Fruit fly (Drosophila melanogaster) whole organism, embryonic: Measurements from ENCODE around the gene CG46317.

Experiments
- CG11504 ChIP-seq: fragments of 200-800 bp; sonication (Bioruptor generic); optimal IDR thresholded peaks from 3 replicates; lab custom pipeline; 2019; ENCODE audit warnings: missing biosample characterization, mild to moderate bottlenecking, missing genetic modification characterization, moderate library complexity
- CG11560 ChIP-seq: fragments of 200-800 bp; sonication (Bioruptor generic); IDR thresholded peaks from 3 replicates; pipeline ENCODE4 v1.3.6; 2022; ENCODE audit warnings: missing biosample characterization, missing genetic modification characterization
- CG12104 ChIP-seq: fragments of 200-800 bp; sonication (Bioruptor generic); optimal IDR thresholded peaks from 3 replicates; lab custom pipeline; 2016; ENCODE audit warnings: missing biosample characterization, missing genetic modification characterization
- CG16813 ChIP-seq: fragments of 200-800 bp; sonication (Bioruptor generic); IDR thresholded peaks from 3 replicates; pipeline ENCODE4 v1.3.6; 2022; ENCODE audit warnings: missing biosample characterization, missing genetic modification characterization; ENCODE audit not compliant: partially characterized antibody
- CG17328 ChIP-seq: fragments of 200-800 bp; sonication (Bioruptor generic); IDR thresholded peaks from 2 replicates; pipeline ENCODE4 v1.3.6; 2022; ENCODE audit warnings: missing biosample characterization, missing genetic modification characterization
- CG17568 ChIP-seq: fragments of 200-800 bp; sonication (Bioruptor generic); optimal IDR thresholded peaks from 2 replicates; lab custom pipeline; 2018; ENCODE audit warnings: missing biosample characterization, mild to moderate bottlenecking, missing genetic modification characterization, moderate library complexity
- CG18262 ChIP-seq: fragments of 200-800 bp; optimal IDR thresholded peaks from 3 replicates; lab custom pipeline; 2019; ENCODE audit warnings: missing biosample characterization, mild to moderate bottlenecking, missing genetic modification characterization, moderate library complexity
- CG18476 ChIP-seq: fragments of 200-800 bp; sonication (Bioruptor generic); optimal IDR thresholded peaks from 2 replicates; lab custom pipeline; 2016; ENCODE audit warnings: missing biosample characterization, mild to moderate bottlenecking, missing genetic modification characterization
- CG3163 ChIP-seq: fragments of 200-800 bp; sonication (Bioruptor generic); optimal IDR thresholded peaks from 3 replicates; lab custom pipeline; 2016; ENCODE audit warnings: missing biosample characterization, missing genetic modification characterization
- CG34376 ChIP-seq: fragments of 200-800 bp; sonication (Bioruptor generic); optimal IDR thresholded peaks from 2 replicates; lab custom pipeline; 2018; ENCODE audit warnings: missing biosample characterization, mild to moderate bottlenecking, missing genetic modification characterization
- CG4404 ChIP-seq: fragments of 200-800 bp; sonication (Bioruptor generic); IDR thresholded peaks from 2 replicates; pipeline ENCODE4 v1.3.6; 2022; ENCODE audit warnings: missing biosample characterization, missing genetic modification characterization
- CG5953 ChIP-seq: fragments of 200-800 bp; sonication (Bioruptor generic); IDR thresholded peaks from 2 replicates; pipeline ENCODE4 v1.3.6; 2022; ENCODE audit warnings: missing biosample characterization, missing genetic modification characterization
- CG6791 ChIP-seq: fragments of 200-800 bp; sonication (Bioruptor generic); IDR thresholded peaks from 3 replicates; pipeline ENCODE4 v1.3.6; 2022; ENCODE audit warnings: missing biosample characterization, missing genetic modification characterization; ENCODE audit not compliant: partially characterized antibody
- CG6813 ChIP-seq: fragments of 200-800 bp; sonication (Bioruptor generic); optimal IDR thresholded peaks from 2 replicates; lab custom pipeline; 2017; ENCODE audit warnings: missing biosample characterization, missing genetic modification characterization, mild to moderate bottlenecking, moderate library complexity, missing genetic modification reagents
- CG7745 ChIP-seq: fragments of 200-800 bp; sonication (Bioruptor generic); optimal IDR thresholded peaks from 2 replicates; lab custom pipeline; 2018; ENCODE audit warnings: missing biosample characterization, mild to moderate bottlenecking, missing genetic modification characterization, moderate library complexity
- CG7928 ChIP-seq: fragments of 200-800 bp; sonication (Bioruptor generic); optimal IDR thresholded peaks from 2 replicates; lab custom pipeline; 2017; ENCODE audit warnings: missing biosample characterization, mild to moderate bottlenecking, missing genetic modification characterization
- CG8944 ChIP-seq: fragments of 200-800 bp; sonication (Bioruptor generic); optimal IDR thresholded peaks from 3 replicates; lab custom pipeline; 2016; ENCODE audit warnings: missing biosample characterization, missing genetic modification characterization
- CG9932 ChIP-seq: fragments of 200-800 bp; sonication (Bioruptor generic); IDR thresholded peaks from 2 replicates; pipeline ENCODE4 v1.3.6; 2022; ENCODE audit warnings: missing biosample characterization, missing genetic modification characterization
- CHES-1-like ChIP-seq: fragments of 200-800 bp; sonication (Bioruptor generic); optimal IDR thresholded peaks from 2 replicates; lab custom pipeline; 2016; ENCODE audit warnings: missing biosample characterization, missing genetic modification characterization
- Dref ChIP-seq: fragments of 200-800 bp; sonication (Bioruptor generic); IDR thresholded peaks from 2 replicates; pipeline ENCODE4 v1.3.6; 2022; ENCODE audit warnings: missing biosample characterization, missing genetic modification characterization
- E2f2 ChIP-seq: fragments of 200-800 bp; sonication (Bioruptor generic); IDR thresholded peaks from 2 replicates; pipeline ENCODE4 v1.3.6; 2022; ENCODE audit warnings: missing biosample characterization, missing genetic modification characterization
- GATAe ChIP-seq: fragments of 200-800 bp; sonication (Bioruptor generic); conservative IDR thresholded peaks from 2 replicates; pipeline ENCODE4 v1.3.6; 2022; ENCODE audit warnings: missing biosample characterization, missing genetic modification characterization
- Gsc ChIP-seq: fragments of 200-800 bp; sonication (Bioruptor generic); IDR thresholded peaks from 2 replicates; pipeline ENCODE4 v1.3.6; 2022; ENCODE audit warnings: missing biosample characterization, missing genetic modification characterization
- Lim3 ChIP-seq: fragments of 200-800 bp; sonication (Bioruptor generic); IDR thresholded peaks from 2 replicates; pipeline ENCODE4 v1.3.6; 2022; ENCODE audit warnings: missing biosample characterization, missing genetic modification characterization
- MBD-R2 ChIP-seq: fragments of 200-800 bp; sonication (Bioruptor generic); IDR thresholded peaks from 2 replicates; pipeline ENCODE4 v1.3.6; 2022; ENCODE audit warnings: missing biosample characterization, missing genetic modification characterization
- Neu2 ChIP-seq: fragments of 200-800 bp; sonication (Bioruptor generic); optimal IDR thresholded peaks from 3 replicates; lab custom pipeline; 2016; ENCODE audit warnings: missing biosample characterization, missing genetic modification characterization, borderline replicate concordance
- Nf-YB ChIP-seq: fragments of 200-800 bp; sonication (Bioruptor generic); optimal IDR thresholded peaks from 3 replicates; lab custom pipeline; 2019; ENCODE audit warnings: missing biosample characterization, mild to moderate bottlenecking, missing genetic modification characterization, moderate library complexity
- Optix ChIP-seq: fragments of 200-800 bp; sonication (Bioruptor generic); IDR thresholded peaks from 3 replicates; pipeline ENCODE4 v1.3.6; 2022; ENCODE audit warnings: missing biosample characterization, missing genetic modification characterization
- Scr ChIP-seq: fragments of 200-800 bp; sonication (Bioruptor generic); IDR thresholded peaks from 2 replicates; pipeline ENCODE4 v1.3.6; 2022; ENCODE audit warnings: missing biosample characterization, missing genetic modification characterization; ENCODE audit not compliant: partially characterized antibody
- Side ChIP-seq: fragments of 200-800 bp; sonication (Bioruptor generic); optimal IDR thresholded peaks from 2 replicates; lab custom pipeline; 2016; ENCODE audit warnings: missing biosample characterization, missing genetic modification characterization
- Six4 ChIP-seq: fragments of 200-800 bp; sonication (Bioruptor generic); optimal IDR thresholded peaks from 2 replicates; lab custom pipeline; 2016; ENCODE audit warnings: missing biosample characterization, missing genetic modification characterization
- Ssrp ChIP-seq: fragments of 200-800 bp; sonication (Bioruptor generic); optimal IDR thresholded peaks from 2 replicates; lab custom pipeline; 2018; ENCODE audit warnings: missing biosample characterization, mild to moderate bottlenecking, missing genetic modification characterization, moderate library complexity
- Xrp1 ChIP-seq: fragments of 200-800 bp; sonication (Bioruptor generic); IDR thresholded peaks from 2 replicates; pipeline ENCODE4 v1.3.6; 2022; ENCODE audit warnings: missing biosample characterization, missing genetic modification characterization
- ac ChIP-seq: fragments of 200-800 bp; sonication (Bioruptor generic); optimal IDR thresholded peaks from 3 replicates; lab custom pipeline; 2017; ENCODE audit warnings: missing biosample characterization, mild to moderate bottlenecking, missing genetic modification characterization
- aop ChIP-seq: fragments of 200-800 bp; sonication (Bioruptor generic); IDR thresholded peaks from 2 replicates; pipeline ENCODE4 v1.3.6; 2022; ENCODE audit warnings: missing biosample characterization, missing genetic modification characterization
- ash1 ChIP-seq: fragments of 200-800 bp; sonication (Bioruptor generic); optimal IDR thresholded peaks from 2 replicates; lab custom pipeline; 2018; ENCODE audit warnings: missing biosample characterization, mild to moderate bottlenecking, missing genetic modification characterization
- ato ChIP-seq: fragments of 200-800 bp; sonication (Bioruptor generic); IDR thresholded peaks from 2 replicates; pipeline ENCODE4 v1.3.6; 2022; ENCODE audit warnings: missing biosample characterization, missing genetic modification characterization; ENCODE audit not compliant: partially characterized antibody
- danr ChIP-seq: fragments of 200-800 bp; sonication (Bioruptor generic); IDR thresholded peaks from 2 replicates; pipeline ENCODE4 v1.3.6; 2022; ENCODE audit warnings: missing biosample characterization, missing genetic modification characterization
- fru ChIP-seq: fragments of >200 bp; optimal IDR thresholded peaks from 2 replicates; lab custom pipeline; 2017
- gcm2 ChIP-seq: fragments of 200-800 bp; sonication (Bioruptor generic); optimal IDR thresholded peaks from 2 replicates; lab custom pipeline; 2016; ENCODE audit warnings: missing biosample characterization, missing genetic modification characterization
- gro ChIP-seq: fragments of 200-800 bp; sonication (Bioruptor generic); optimal IDR thresholded peaks from 2 replicates; lab custom pipeline; 2016; ENCODE audit warnings: missing biosample characterization, missing genetic modification characterization
- hbn ChIP-seq: fragments of 200-800 bp; sonication (Bioruptor generic); IDR thresholded peaks from 2 replicates; pipeline ENCODE4 v1.3.6; 2022; ENCODE audit warnings: missing biosample characterization, missing genetic modification characterization; ENCODE audit not compliant: partially characterized antibody
- lilli ChIP-seq: fragments of 200-800 bp; sonication (Bioruptor generic); optimal IDR thresholded peaks from 3 replicates; lab custom pipeline; 2016; ENCODE audit warnings: missing biosample characterization, missing genetic modification characterization
- lola ChIP-seq, 3 experiments: fragments of >200 bp in 2 of 3; fragments of 200-800 bp in 1 of 3; sonication (Bioruptor generic) in 1 of 3; optimal IDR thresholded peaks; 2 replicates each; lab custom pipeline; 2017 to 2019; ENCODE audit warnings: missing biosample characterization in 3 of 3, missing genetic modification characterization in 3 of 3, mild to moderate bottlenecking in 1 of 3, moderate library complexity in 1 of 3
- nerfin-1 ChIP-seq: fragments of 200-800 bp; sonication (Bioruptor generic); optimal IDR thresholded peaks from 3 replicates; lab custom pipeline; 2019; ENCODE audit warnings: missing biosample characterization, mild to moderate bottlenecking, missing genetic modification characterization, moderate library complexity
- org-1 ChIP-seq: fragments of 200-800 bp; sonication (Bioruptor generic); optimal IDR thresholded peaks from 2 replicates; lab custom pipeline; 2017; ENCODE audit warnings: missing biosample characterization, missing genetic modification characterization
- pzg ChIP-seq: fragments of 200-800 bp; sonication (Bioruptor generic); optimal IDR thresholded peaks from 3 replicates; lab custom pipeline; 2018; ENCODE audit warnings: missing biosample characterization, mild to moderate bottlenecking, missing genetic modification characterization, moderate library complexity
- ranshi ChIP-seq: fragments of 200-800 bp; sonication (Bioruptor generic); IDR thresholded peaks from 2 replicates; pipeline ENCODE4 v1.3.6; 2022; ENCODE audit warnings: missing biosample characterization, missing genetic modification characterization
- scrt ChIP-seq: fragments of 200-800 bp; sonication (Bioruptor generic); optimal IDR thresholded peaks from 2 replicates; lab custom pipeline; 2018; ENCODE audit warnings: missing biosample characterization, mild to moderate bottlenecking, missing genetic modification characterization, moderate library complexity
- sens ChIP-seq: fragments of 200-800 bp; sonication (Bioruptor generic); peaks from one replicate; lab custom pipeline; 2016; ENCODE audit warnings: missing biosample characterization, missing genetic modification characterization
- sug ChIP-seq: fragments of 200-800 bp; optimal IDR thresholded peaks from 2 replicates; lab custom pipeline; 2019; ENCODE audit warnings: missing biosample characterization, mild to moderate bottlenecking, missing genetic modification characterization, moderate library complexity

CG46317 gene

dm6 chrX:14221995-14222394, 39.0 kb upstream of the CG46317 start (continued):
- no peak for TF ChIP-seq CG9932 (GFP tag; lab: Robert Waterston, UW)
- no peak for TF ChIP-seq org-1 (GFP tag; lab: Kevin White, UChicago)
- no peak for TF ChIP-seq Xrp1 (GFP tag; lab: Robert Waterston, UW)
- no peak for TF ChIP-seq CG16813
- TF ChIP-seq Nf-YB: no peak
- TF ChIP-seq ac (GFP tag; lab: Kevin White, UChicago): no peak
- TF ChIP-seq sens: no peak
- no peak for TF ChIP-seq CG8944 (GFP tag; lab: Kevin White, UChicago)
- no peak for TF ChIP-seq Lim3
- TF ChIP-seq aop (GFP tag; lab: Robert Waterston, UW): no peak
- no peak for TF ChIP-seq Dref (GFP tag; lab: Robert Waterston, UW)
- no peak for TF ChIP-seq gcm2 (GFP tag; lab: Kevin White, UChicago)
- no peak for TF ChIP-seq ash1 (GFP tag; lab: Kevin White, UChicago)
- no peak for TF ChIP-seq CG6813
- TF ChIP-seq CHES-1-like (GFP tag; lab: Kevin White, UChicago): no peak
- no peak for TF ChIP-seq CG3163 (GFP tag; lab: Kevin White, UChicago)
- TF ChIP-seq fru: no peak
- no peak for TF ChIP-seq ato (GFP tag; lab: Robert Waterston, UW)
- no peak for TF ChIP-seq CG17328

dm6 chrX:14225665-14226064, 35.4 kb upstream of the CG46317 start, which contains the start of gene CG11674:
Gene CG11674 (minus strand): TSS chrX:14225879.
- TF ChIP-seq ranshi (GFP tag; lab: Robert Waterston, UW) (no peak), CG11560 (no peak), CG6791 (GFP tag; lab: Robert Waterston, UW) (no peak), CG18476 (GFP tag; lab: Kevin White, UChicago) (no peak), lilli (no peak), nerfin-1 (tag; lab: Kevin White, UChicago) (no peak), CG3163 (GFP tag; lab: Kevin White, UChicago) (no peak), CG4404 (GFP tag; lab: Robert Waterston, UW) (no peak), Side (GFP tag; lab: Kevin White, UChicago) (no peak), CG12104 (GFP tag; lab: Kevin White, UChicago) (no peak), hbn (GFP tag; lab: Robert Waterston, UW) (no peak), CG5953 (GFP tag; lab: Robert Waterston, UW) (no peak), gro (GFP tag; lab: Kevin White, UChicago) (no peak), MBD-R2 (GFP tag; lab: Robert Waterston, UW) (no peak), ash1 (GFP tag; lab: Kevin White, UChicago) (no peak), CG18262 (no peak)

- TF ChIP-seq lola (GFP tag; optimal IDR thresholded peaks at IDR 0.05; lab: Kevin White, UChicago) (no peak), E2f2 (GFP tag; lab: Robert Waterston, UW) (peak; percentile 92), CG34376 (no peak), danr (GFP tag; lab: Robert Waterston, UW) (no peak), MBD-R2 (GFP tag; lab: Robert Waterston, UW) (peak; percentile 74), CG17568 (no peak), Six4 (GFP tag; lab: Kevin White, UChicago) (no peak), GATAe (no peak), CG7928 (GFP tag; lab: Kevin White, UChicago) (no peak), Gsc (GFP tag; lab: Robert Waterston, UW) (no peak), CG7745 (no peak), sug (tag; lab: Kevin White, UChicago) (no peak), Ssrp (tag; lab: Kevin White, UChicago) (no peak), scrt (GFP tag; lab: Kevin White, UChicago) (no peak), pzg (peak; percentile 54), Optix (GFP tag; lab: Robert Waterston, UW) (no peak), Scr (GFP tag; lab: Robert Waterston, UW) (peak; percentile 17), Neu2 (GFP tag; lab: Kevin White, UChicago) (no peak), CG11504 (no peak)
Observed at dm6 chrX:14226093-14226492, 34.9 kb upstream of the CG46317 start, which contains the start of gene mRpL38. Gene mRpL38 (plus strand): TSS chrX:14226289.
